Fruit fly (Drosophila melanogaster): ENCODE measurements around the gene Dscam4.

Gene Dscam4

dm6 chr3L:8296941-8297340 lies 58.5 kb downstream of the Dscam4 start, which contains the start of gene Rab19 (continued):
- TF ChIP-seq knrl (GFP tag; IDR thresholded peaks at IDR 0.05; ENCODE audit: partially characterized antibody), result peak; percentile 87
- TF ChIP-seq Rfx (GFP tag; IDR thresholded peaks at IDR 0.05), result no peak
- TF ChIP-seq CG4820 (GFP tag; optimal IDR thresholded peaks at IDR 0.05), result no peak
- no peak for TF ChIP-seq CG4282 (GFP tag; optimal IDR thresholded peaks at IDR 0.05)
- TF ChIP-seq odd (GFP tag; optimal IDR thresholded peaks at IDR 0.05), result no peak
- TF ChIP-seq CG6813 (GFP tag; optimal IDR thresholded peaks at IDR 0.05), result no peak
- TF ChIP-seq disco-r (GFP tag; optimal IDR thresholded peaks at IDR 0.05), result no peak
- TF ChIP-seq CG7786 (GFP tag; optimal IDR thresholded peaks at IDR 0.05), result no peak
- TF ChIP-seq otp (GFP tag; IDR thresholded peaks at IDR 0.05), result no peak
- TF ChIP-seq Dfd (GFP tag; optimal IDR thresholded peaks at IDR 0.05), result no peak
- no peak for TF ChIP-seq tx (GFP tag; optimal IDR thresholded peaks at IDR 0.05)
- TF ChIP-seq CG10979 (tag; optimal IDR thresholded peaks at IDR 0.05), result no peak
- no peak for TF ChIP-seq CG31388 (GFP tag; optimal IDR thresholded peaks at IDR 0.05)
- TF ChIP-seq CG9932 (GFP tag; IDR thresholded peaks at IDR 0.05), result no peak
- no peak for TF ChIP-seq CG17328 (GFP tag; IDR thresholded peaks at IDR 0.05)
- TF ChIP-seq sens (GFP tag), result peak; percentile 29
- no peak for TF ChIP-seq HHEX (GFP tag; optimal IDR thresholded peaks at IDR 0.05)
- no peak for TF ChIP-seq CG4854 (GFP tag; optimal IDR thresholded peaks at IDR 0.05)
- TF ChIP-seq en (GFP tag; optimal IDR thresholded peaks at IDR 0.05), result no peak
- TF ChIP-seq CG9437 (GFP tag; optimal IDR thresholded peaks at IDR 0.05), result no peak
- no peak for TF ChIP-seq CG31441 (GFP tag; IDR thresholded peaks at IDR 0.05)
- TF ChIP-seq onecut (GFP tag; IDR thresholded peaks at IDR 0.05), result no peak
- no peak for TF ChIP-seq CG13624 (GFP tag; optimal IDR thresholded peaks at IDR 0.05)
- TF ChIP-seq run (tag; optimal IDR thresholded peaks at IDR 0.05), result no peak
- TF ChIP-seq CG3726 (GFP tag; IDR thresholded peaks at IDR 0.05), result no peak
- peak; percentile 3 for TF ChIP-seq Ets97D (GFP tag; optimal IDR thresholded peaks at IDR 0.05)
- TF ChIP-seq NC2β (GFP tag; optimal IDR thresholded peaks at IDR 0.05), result no peak
- no peak for TF ChIP-seq CG7556 (GFP tag; optimal IDR thresholded peaks at IDR 0.05)
- no peak for TF ChIP-seq peb (GFP tag; IDR thresholded peaks at IDR 0.05)
- TF ChIP-seq Bdp1 (GFP tag; optimal IDR thresholded peaks at IDR 0.05), result no peak
- no peak for TF ChIP-seq CG14050 (GFP tag; IDR thresholded peaks at IDR 0.05)
- no peak for TF ChIP-seq zfh1 (GFP tag; IDR thresholded peaks at IDR 0.05)
- no peak for TF ChIP-seq CG17912 (GFP tag; optimal IDR thresholded peaks at IDR 0.05)
- TF ChIP-seq wek (GFP tag; optimal IDR thresholded peaks at IDR 0.05), result no peak
- TF ChIP-seq sim (GFP tag; IDR thresholded peaks at IDR 0.05), result no peak
- no peak for TF ChIP-seq CG12744 (GFP tag; optimal IDR thresholded peaks at IDR 0.05)
- TF ChIP-seq CG18599 (GFP tag; optimal IDR thresholded peaks at IDR 0.05), result no peak
- no peak for TF ChIP-seq unpg (GFP tag; optimal IDR thresholded peaks at IDR 0.05)
- no peak for TF ChIP-seq bowl (GFP tag; IDR thresholded peaks at IDR 0.05)
- TF ChIP-seq unc-4 (GFP tag; IDR thresholded peaks at IDR 0.05; ENCODE audit: partially characterized antibody), result peak; percentile 94
- TF ChIP-seq Xrp1 (GFP tag; IDR thresholded peaks at IDR 0.05), result no peak
- TF ChIP-seq CG30431 (GFP tag; optimal IDR thresholded peaks at IDR 0.05), result no peak
- no peak for TF ChIP-seq Adf1 (GFP tag; IDR thresholded peaks at IDR 0.05)
- no peak for TF ChIP-seq gcm2 (GFP tag; optimal IDR thresholded peaks at IDR 0.05)
- no peak for TF ChIP-seq GATAe (GFP tag; conservative IDR thresholded peaks at IDR 0.05)
- TF ChIP-seq chn (GFP tag; optimal IDR thresholded peaks at IDR 0.05), result no peak
- no peak for TF ChIP-seq dati (GFP tag; IDR thresholded peaks at IDR 0.05)
- TF ChIP-seq klu (GFP tag; IDR thresholded peaks at IDR 0.05), result no peak
- TF ChIP-seq mirr (GFP tag; optimal IDR thresholded peaks at IDR 0.05), result no peak
- no peak for TF ChIP-seq croc (GFP tag; conservative IDR thresholded peaks at IDR 0.05)
- TF ChIP-seq CG15479 (GFP tag; optimal IDR thresholded peaks at IDR 0.05), result no peak
- TF ChIP-seq dmrt11E (tag; optimal IDR thresholded peaks at IDR 0.05), result no peak
- TF ChIP-seq dm (GFP tag; optimal IDR thresholded peaks at IDR 0.05), result no peak
- TF ChIP-seq CG14441 (GFP tag; IDR thresholded peaks at IDR 0.05), result no peak
